Fruit fly (Drosophila melanogaster) whole organism, prepupa: ENCODE measurements around the gene Roc1b.

Experiments
- Blimp-1 ChIP-seq: fragments of 200-800 bp; sonication (Bioruptor generic); optimal IDR thresholded peaks from 3 replicates; lab custom pipeline; 2017; ENCODE audit warnings: missing biosample characterization, missing genetic modification characterization, mild to moderate bottlenecking, moderate library complexity, missing genetic modification reagents
- CG10669 ChIP-seq: fragments of 200-800 bp; sonication (Bioruptor generic); optimal IDR thresholded peaks from 3 replicates; lab custom pipeline; 2018; ENCODE audit warnings: missing biosample characterization, mild to moderate bottlenecking, missing genetic modification characterization, moderate library complexity
- CG11762 ChIP-seq: fragments of 200-800 bp; sonication (Bioruptor generic); optimal IDR thresholded peaks from 3 replicates; lab custom pipeline; 2016; ENCODE audit warnings: missing biosample characterization, missing genetic modification characterization; ENCODE audit not compliant: insufficient read depth
- CG11902 ChIP-seq: fragments of 200-800 bp; sonication (Bioruptor generic); optimal IDR thresholded peaks from 3 replicates; lab custom pipeline; 2016; ENCODE audit warnings: missing biosample characterization, missing genetic modification characterization
- CG15336 ChIP-seq: fragments of 200-800 bp; sonication (Bioruptor generic); IDR thresholded peaks from 2 replicates; pipeline ENCODE4 v1.3.6; 2022; ENCODE audit warnings: missing biosample characterization, missing genetic modification characterization
- CG1621 ChIP-seq: fragments of 200-800 bp; sonication (Bioruptor generic); optimal IDR thresholded peaks from 3 replicates; lab custom pipeline; 2018; ENCODE audit warnings: missing biosample characterization, mild to moderate bottlenecking, missing genetic modification characterization
- CG31627 ChIP-seq: fragments of 200-800 bp; sonication (Bioruptor generic); optimal IDR thresholded peaks from 3 replicates; lab custom pipeline; 2016; ENCODE audit warnings: missing biosample characterization, missing genetic modification characterization
- CG32006 ChIP-seq: fragments of 200-800 bp; sonication (Bioruptor generic); optimal IDR thresholded peaks from 3 replicates; lab custom pipeline; 2017; ENCODE audit warnings: missing biosample characterization, mild to moderate bottlenecking, missing genetic modification characterization
- CG34406 ChIP-seq: fragments of 200-800 bp; sonication (Bioruptor generic); optimal IDR thresholded peaks from 3 replicates; lab custom pipeline; 2016; ENCODE audit warnings: missing biosample characterization, missing genetic modification characterization
- CG4318 ChIP-seq: fragments of 200-800 bp; sonication (Bioruptor generic); optimal IDR thresholded peaks from 3 replicates; lab custom pipeline; 2017; ENCODE audit warnings: missing biosample characterization, mild to moderate bottlenecking, missing genetic modification characterization
- CG6163 ChIP-seq: fragments of 200-800 bp; sonication (Bioruptor generic); IDR thresholded peaks from 3 replicates; pipeline ENCODE4 v1.3.6; 2022; ENCODE audit warnings: missing biosample characterization, missing genetic modification characterization
- CG6276 ChIP-seq: fragments of 200-800 bp; sonication (Bioruptor generic); optimal IDR thresholded peaks from 2 replicates; lab custom pipeline; 2017; ENCODE audit warnings: missing biosample characterization, mild to moderate bottlenecking, missing genetic modification characterization
- CG6808 ChIP-seq: fragments of 200-800 bp; sonication (Bioruptor generic); optimal IDR thresholded peaks from 3 replicates; lab custom pipeline; 2017; ENCODE audit warnings: missing biosample characterization, missing genetic modification characterization, mild to moderate bottlenecking, moderate library complexity, missing genetic modification reagents
- CG8119 ChIP-seq: fragments of 200-800 bp; sonication (Bioruptor generic); IDR thresholded peaks from 3 replicates; pipeline ENCODE4 v1.3.6; 2022; ENCODE audit warnings: missing biosample characterization, missing genetic modification characterization
- CG8319 ChIP-seq: fragments of 200-800 bp; sonication (Bioruptor generic); optimal IDR thresholded peaks from 3 replicates; lab custom pipeline; 2016; ENCODE audit warnings: missing biosample characterization, missing genetic modification characterization
- CG8632 ChIP-seq: fragments of 200-800 bp; sonication (Bioruptor generic); optimal IDR thresholded peaks from 3 replicates; lab custom pipeline; 2016; ENCODE audit warnings: missing biosample characterization, missing genetic modification characterization
- CG9139 ChIP-seq: fragments of 200-800 bp; sonication (Bioruptor generic); optimal IDR thresholded peaks from 3 replicates; lab custom pipeline; 2017; ENCODE audit warnings: missing biosample characterization, mild to moderate bottlenecking, missing genetic modification characterization
- Eip75B ChIP-seq: fragments of 200-800 bp; sonication (Bioruptor generic); optimal IDR thresholded peaks from 3 replicates; lab custom pipeline; 2016; ENCODE audit warnings: missing biosample characterization, missing genetic modification characterization
- Eip78C ChIP-seq: fragments of 200-800 bp; sonication (Bioruptor generic); peaks from one replicate; lab custom pipeline; 2016; ENCODE audit warnings: missing biosample characterization, missing genetic modification characterization
- Eip93F ChIP-seq: fragments of 200-800 bp; sonication (Bioruptor generic); optimal IDR thresholded peaks from 2 replicates; lab custom pipeline; 2016; ENCODE audit warnings: missing biosample characterization, mild to moderate bottlenecking, missing genetic modification characterization
- Ets21C ChIP-seq: fragments of 200-800 bp; sonication (Bioruptor generic); optimal IDR thresholded peaks from 3 replicates; lab custom pipeline; 2016; ENCODE audit warnings: missing biosample characterization, missing genetic modification characterization
- Ets96B ChIP-seq: fragments of 200-800 bp; optimal IDR thresholded peaks from 2 replicates; lab custom pipeline; 2019; ENCODE audit warnings: missing biosample characterization, mild to moderate bottlenecking, missing genetic modification characterization, moderate library complexity
- Hr38 ChIP-seq: sonication (Bioruptor generic); optimal IDR thresholded peaks from 2 replicates; lab custom pipeline; 2016; ENCODE audit warnings: missing biosample characterization, missing genetic modification characterization
- Hr39 ChIP-seq: fragments of 200-800 bp; sonication (Bioruptor generic); optimal IDR thresholded peaks from 2 replicates; lab custom pipeline; 2016; ENCODE audit warnings: missing biosample characterization, missing genetic modification characterization
- Lpt ChIP-seq: fragments of 200-800 bp; sonication (Bioruptor generic); optimal IDR thresholded peaks from 3 replicates; lab custom pipeline; 2016; ENCODE audit warnings: missing biosample characterization, missing genetic modification characterization
- OdsH ChIP-seq: fragments of 200-800 bp; sonication (Bioruptor generic); optimal IDR thresholded peaks from 3 replicates; lab custom pipeline; 2016; ENCODE audit warnings: missing biosample characterization, missing genetic modification characterization
- Smox ChIP-seq: fragments of 200-800 bp; sonication (Bioruptor generic); optimal IDR thresholded peaks from 3 replicates; lab custom pipeline; 2016; ENCODE audit warnings: missing biosample characterization, missing genetic modification characterization
- Sox102F ChIP-seq: fragments of 200-800 bp; sonication (Bioruptor generic); optimal IDR thresholded peaks from 2 replicates; lab custom pipeline; 2016; ENCODE audit warnings: missing biosample characterization, mild to moderate bottlenecking, missing genetic modification characterization
- Sox15 ChIP-seq: fragments of 200-800 bp; sonication (Bioruptor generic); optimal IDR thresholded peaks from 3 replicates; lab custom pipeline; 2016; ENCODE audit warnings: missing biosample characterization, missing genetic modification characterization
- achi ChIP-seq: fragments of 200-800 bp; sonication (Bioruptor generic); optimal IDR thresholded peaks from 3 replicates; lab custom pipeline; 2016; ENCODE audit warnings: missing biosample characterization, missing genetic modification characterization
- cyc ChIP-seq: fragments of 200-800 bp; sonication (Bioruptor generic); optimal IDR thresholded peaks from 3 replicates; lab custom pipeline; 2016; ENCODE audit warnings: missing biosample characterization, missing genetic modification characterization
- esn ChIP-seq: fragments of 200-800 bp; sonication (Bioruptor generic); optimal IDR thresholded peaks from 2 replicates; lab custom pipeline; 2016; ENCODE audit warnings: missing biosample characterization, mild to moderate bottlenecking, missing genetic modification characterization, moderate library complexity
- fd85E ChIP-seq: fragments of 200-800 bp; sonication (Bioruptor generic); optimal IDR thresholded peaks from 3 replicates; lab custom pipeline; 2016; ENCODE audit warnings: missing biosample characterization, missing genetic modification characterization
- salr ChIP-seq, 2 experiments: fragments of 200-800 bp; sonication (Bioruptor generic); optimal IDR thresholded peaks; 3 replicates each; lab custom pipeline; 2016 to 2018; ENCODE audit warnings: missing biosample characterization in 2 of 2, missing genetic modification characterization in 2 of 2, mild to moderate bottlenecking in 1 of 2
- spab ChIP-seq: fragments of 200-800 bp; sonication (Bioruptor generic); optimal IDR thresholded peaks from 2 replicates; lab custom pipeline; 2017; ENCODE audit warnings: missing biosample characterization, mild to moderate bottlenecking, missing genetic modification characterization, missing genetic modification reagents
- ss ChIP-seq, 2 experiments: fragments of 200-800 bp; sonication (Bioruptor generic); optimal IDR thresholded peaks; 2 replicates in 1 of 2; 3 replicates in 1 of 2; lab custom pipeline; 2017 to 2018; ENCODE audit warnings: mild to moderate bottlenecking in 2 of 2, missing biosample characterization in 2 of 2, missing genetic modification characterization in 2 of 2, moderate library complexity in 1 of 2
- svp ChIP-seq: fragments of 200-800 bp; sonication (Bioruptor generic); peaks from one replicate; lab custom pipeline; 2016; ENCODE audit warnings: missing biosample characterization, missing genetic modification characterization

Roc1b gene

DNA sequence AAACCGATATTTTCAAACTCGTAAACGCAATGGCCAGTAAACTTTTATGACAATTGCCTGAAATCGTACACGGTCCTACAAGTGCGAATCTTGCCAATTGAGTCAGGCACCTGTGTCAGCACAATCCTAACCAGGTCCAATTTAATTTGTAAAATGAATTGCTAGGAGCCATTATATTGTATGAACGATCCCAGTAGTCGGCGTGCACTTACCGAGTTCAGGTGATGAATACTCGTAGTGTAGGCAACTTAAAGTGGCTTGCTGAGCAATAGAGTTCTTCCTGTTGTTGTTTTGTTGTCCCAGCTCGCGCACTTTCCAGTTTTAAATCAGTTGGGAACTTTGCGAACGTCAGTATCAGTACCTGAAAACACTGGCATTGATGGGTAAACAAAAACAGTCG, 17.2 kb upstream of the Roc1b start:
- TF ChIP-seq Eip75B (GFP tag; lab: Kevin White, UChicago) (no peak), Eip93F (no peak), Sox102F (GFP tag; lab: Kevin White, UChicago) (no peak), CG11762 (GFP tag; lab: Kevin White, UChicago) (no peak), Sox15 (no peak), Ets21C (GFP tag; lab: Kevin White, UChicago) (no peak), CG32006 (no peak), CG4318 (GFP tag; lab: Kevin White, UChicago) (no peak), CG6276 (GFP tag; lab: Kevin White, UChicago) (no peak), CG34406 (GFP tag; lab: Kevin White, UChicago) (no peak), CG10669 (GFP tag; lab: Kevin White, UChicago) (no peak), achi (GFP tag; lab: Kevin White, UChicago) (no peak), cyc (GFP tag; lab: Kevin White, UChicago) (no peak), CG15336 (GFP tag; lab: Robert Waterston, UW) (no peak), Blimp-1 (GFP tag; lab: Kevin White, UChicago) (no peak), CG6808 (GFP tag; lab: Kevin White, UChicago) (no peak)

DNA sequence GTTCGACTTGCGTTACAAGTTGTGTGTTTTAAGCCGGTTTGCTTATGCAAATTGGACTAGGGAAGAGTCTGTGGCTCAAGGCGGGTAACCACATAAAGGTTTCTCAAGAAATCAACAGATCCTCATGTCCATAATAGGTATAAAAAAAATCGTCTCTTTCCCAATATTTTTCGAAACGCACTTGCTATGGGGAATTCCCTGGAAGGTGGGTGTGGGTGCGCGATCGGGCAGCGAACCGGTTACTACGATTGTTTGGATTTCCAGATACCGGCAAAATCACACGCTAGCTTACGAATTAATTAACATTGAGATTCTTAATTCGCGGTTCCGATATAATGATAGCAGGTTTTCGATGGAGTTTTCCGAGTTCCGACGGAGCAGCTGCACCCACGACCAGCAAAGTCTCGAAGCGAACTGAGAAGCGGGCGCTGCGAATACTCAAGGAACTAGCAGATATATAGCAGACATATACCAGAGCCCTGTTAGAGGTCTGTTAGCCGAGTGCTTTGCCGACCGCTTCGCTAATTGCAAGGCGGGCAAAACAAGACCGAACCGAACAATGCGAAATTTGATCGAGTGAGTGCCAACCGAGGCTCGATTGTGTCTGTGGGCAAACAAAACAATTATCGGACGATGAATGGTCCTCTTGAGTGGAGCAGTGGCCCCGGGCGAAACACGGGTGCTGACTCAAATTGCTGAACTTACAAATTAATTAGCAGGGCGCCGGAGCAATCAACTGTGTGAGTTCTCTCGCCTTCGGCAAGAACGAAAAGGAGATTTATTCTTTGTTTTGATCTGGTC, 16.5 kb upstream of the Roc1b start:
- no peak for TF ChIP-seq CG31627 (GFP tag; lab: Kevin White, UChicago)
- TF ChIP-seq CG15336 (GFP tag; lab: Robert Waterston, UW): peak; percentile 19; the same call in 1 of the 2 replicates
- no peak for TF ChIP-seq spab
- TF ChIP-seq ss (GFP tag; optimal IDR thresholded peaks at IDR 0.05; lab: Kevin White, UChicago): peak in 1 of 2 experiments; percentile 10
- TF ChIP-seq Eip93F: no peak
- TF ChIP-seq CG6163: peak; percentile 52; the same call in 2 of the 3 replicates
- peak; percentile 27 for TF ChIP-seq Eip78C (GFP tag; lab: Kevin White, UChicago)
- no peak for TF ChIP-seq CG8119 (GFP tag; lab: Robert Waterston, UW)
- TF ChIP-seq Hr39: no peak

DNA sequence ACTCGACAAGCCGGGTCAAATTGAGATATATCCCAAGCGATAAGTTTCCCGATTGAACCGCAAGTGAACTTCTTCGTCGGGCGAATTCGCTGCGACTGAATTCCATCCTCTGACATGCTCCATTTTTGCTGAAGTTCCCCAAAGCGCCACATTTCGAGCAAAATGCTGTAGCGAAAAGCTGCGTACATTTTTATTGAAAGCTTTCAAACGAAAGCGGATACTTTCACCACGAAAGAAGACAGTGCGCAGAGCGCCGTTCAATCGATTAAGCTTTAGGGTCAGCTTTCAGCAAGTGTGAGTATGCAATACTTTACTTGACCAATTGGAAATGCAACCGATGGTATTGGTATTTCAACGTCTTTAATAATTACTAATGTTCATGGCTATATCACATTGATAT, 14.9 kb upstream of the Roc1b start, which contains the start of gene mthl10:
Gene mthl10, minus strand, starts transcription at position 77 of the 400 bp plus-strand sequence.
- no peak for TF ChIP-seq CG10669 (GFP tag; lab: Kevin White, UChicago)
- TF ChIP-seq salr (GFP tag; optimal IDR thresholded peaks at IDR 0.05; lab: Kevin White, UChicago): no peak
- TF ChIP-seq Eip75B (GFP tag; lab: Kevin White, UChicago): no peak
- TF ChIP-seq CG9139 (GFP tag; lab: Kevin White, UChicago): no peak
- TF ChIP-seq OdsH (GFP tag; lab: Kevin White, UChicago): no peak
- no peak for TF ChIP-seq Sox15
- no peak for TF ChIP-seq CG8319

dm6 chr3L:343316-343715, 14.5 kb upstream of the Roc1b start:
- peak; percentile 62 for TF ChIP-seq Eip78C (GFP tag; lab: Kevin White, UChicago)
- TF ChIP-seq spab: no peak

- TF ChIP-seq Hr38 (GFP tag; lab: Kevin White, UChicago): no peak
- TF ChIP-seq fd85E (GFP tag; lab: Kevin White, UChicago): peak; percentile 52
- TF ChIP-seq Ets96B (tag; lab: Kevin White, UChicago): peak; percentile 13
- TF ChIP-seq CG8319: no peak
- no peak for TF ChIP-seq CG11902 (GFP tag; lab: Kevin White, UChicago)
- TF ChIP-seq Ets21C (GFP tag; lab: Kevin White, UChicago): peak; percentile 50
- TF ChIP-seq CG1621: no peak
- peak; percentile 68 for TF ChIP-seq CG31627 (GFP tag; lab: Kevin White, UChicago)
- peak; percentile 25 for TF ChIP-seq OdsH (GFP tag; lab: Kevin White, UChicago)
- TF ChIP-seq achi (GFP tag; lab: Kevin White, UChicago): peak; percentile 43
- no peak for TF ChIP-seq CG10669 (GFP tag; lab: Kevin White, UChicago)
- no peak for TF ChIP-seq Blimp-1 (GFP tag; lab: Kevin White, UChicago)
- TF ChIP-seq svp (GFP tag; lab: Kevin White, UChicago): peak; percentile 80
- no peak for TF ChIP-seq CG6808 (GFP tag; lab: Kevin White, UChicago)
- TF ChIP-seq CG11762 (GFP tag; lab: Kevin White, UChicago): no peak
- peak; percentile 62 for TF ChIP-seq esn
- peak; percentile 60 for TF ChIP-seq CG6276 (GFP tag; lab: Kevin White, UChicago)
- TF ChIP-seq Lpt (GFP tag; lab: Kevin White, UChicago): no peak
- TF ChIP-seq CG32006: peak; percentile 39
- no peak for TF ChIP-seq CG8632 (GFP tag; lab: Kevin White, UChicago)
- TF ChIP-seq Hr39: peak; percentile 74
- TF ChIP-seq salr (GFP tag; optimal IDR thresholded peaks at IDR 0.05; lab: Kevin White, UChicago): no peak
- TF ChIP-seq Smox (GFP tag; lab: Kevin White, UChicago): no peak
Measured at dm6 chr3L:346656-347640, 10.8 kb upstream of the Roc1b start, which contains the start of gene mth. TSS of gene mth (minus strand) at chr3L:346957.
